Worm (Caenorhabditis elegans): Measurements from ENCODE around the gene W03G11.4.

Gene W03G11.4

ce11 chrX:12093043-12093442 is at the start of gene W03G11.4:
TSS of gene W03G11.4 (minus strand) at chrX:12093143.
- TF ChIP-seq che-1 (tag; optimal IDR thresholded peaks at IDR 0.05): no peak
- TF ChIP-seq syd-9 (tag; optimal IDR thresholded peaks at IDR 0.05): no peak
- TF ChIP-seq fkh-10 (GFP tag; optimal IDR thresholded peaks at IDR 0.05): no peak
- no peak for TF ChIP-seq ttx-3 (tag; optimal IDR thresholded peaks at IDR 0.05)
- TF ChIP-seq ceh-45 (GFP tag; IDR thresholded peaks at IDR 0.05): no peak
- TF ChIP-seq ceh-6 (GFP tag; optimal IDR thresholded peaks at IDR 0.05): no peak
- TF ChIP-seq ceh-19 (GFP tag; optimal IDR thresholded peaks at IDR 0.05): no peak
- no peak for TF ChIP-seq elt-2 (tag; optimal IDR thresholded peaks at IDR 0.05)
- TF ChIP-seq mec-3 (tag; optimal IDR thresholded peaks at IDR 0.05; ENCODE audit: borderline replicate concordance): no peak
- no peak for TF ChIP-seq sox-4 (tag; optimal IDR thresholded peaks at IDR 0.05)
- TF ChIP-seq ceh-22 (tag; optimal IDR thresholded peaks at IDR 0.05): no peak
- no peak for TF ChIP-seq ama-1 (optimal IDR thresholded peaks at IDR 0.05)
- no peak for TF ChIP-seq sdc-2 (tag; optimal IDR thresholded peaks at IDR 0.05)
- TF ChIP-seq unc-42 (tag; optimal IDR thresholded peaks at IDR 0.05): no peak
- TF ChIP-seq rnt-1 (tag; optimal IDR thresholded peaks at IDR 0.05): no peak
- TF ChIP-seq ets-4 (tag; optimal IDR thresholded peaks at IDR 0.05): no peak
- no peak for TF ChIP-seq zip-5 (tag; optimal IDR thresholded peaks at IDR 0.05)
- no peak for TF ChIP-seq lim-6 (tag; optimal IDR thresholded peaks at IDR 0.05)
- no peak for TF ChIP-seq ceh-48 (tag; optimal IDR thresholded peaks at IDR 0.05)
- no peak for TF ChIP-seq fax-1 (tag; optimal IDR thresholded peaks at IDR 0.05)

DNA sequence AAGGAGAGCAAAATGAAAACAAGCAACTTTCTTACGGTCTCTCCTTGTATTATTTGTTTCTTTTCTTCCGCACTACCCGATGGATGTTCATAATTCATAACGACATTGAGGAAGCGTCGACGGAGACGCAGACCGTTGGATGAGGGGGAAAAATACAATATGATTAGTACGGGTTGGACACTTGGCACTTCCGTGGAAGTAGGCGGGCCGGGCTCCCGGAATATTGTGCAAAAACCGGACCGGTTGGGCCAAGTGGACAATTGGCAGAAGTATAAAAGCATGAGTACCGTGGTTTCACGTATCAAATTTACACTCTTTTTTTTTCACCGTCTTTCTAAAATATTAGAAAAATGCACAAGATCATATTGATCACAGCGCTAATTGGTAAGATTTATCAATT is 49.6 kb upstream of the W03G11.4 start, which contains the start of gene M153.3:
Gene M153.3, plus strand, starts transcription at position 301 of the 400 bp plus-strand sequence.
- TF ChIP-seq madf-2 (tag; optimal IDR thresholded peaks at IDR 0.05) (no peak), pag-3 (tag; optimal IDR thresholded peaks at IDR 0.05; ENCODE audit: borderline replicate concordance) (no peak), hlh-8 (tag; optimal IDR thresholded peaks at IDR 0.05) (no peak), mec-3 (tag; optimal IDR thresholded peaks at IDR 0.05; ENCODE audit: borderline replicate concordance) (no peak), C08G9.2 (tag; optimal IDR thresholded peaks at IDR 0.05) (no peak), ets-4 (tag; optimal IDR thresholded peaks at IDR 0.05) (peak; percentile 36)

DNA sequence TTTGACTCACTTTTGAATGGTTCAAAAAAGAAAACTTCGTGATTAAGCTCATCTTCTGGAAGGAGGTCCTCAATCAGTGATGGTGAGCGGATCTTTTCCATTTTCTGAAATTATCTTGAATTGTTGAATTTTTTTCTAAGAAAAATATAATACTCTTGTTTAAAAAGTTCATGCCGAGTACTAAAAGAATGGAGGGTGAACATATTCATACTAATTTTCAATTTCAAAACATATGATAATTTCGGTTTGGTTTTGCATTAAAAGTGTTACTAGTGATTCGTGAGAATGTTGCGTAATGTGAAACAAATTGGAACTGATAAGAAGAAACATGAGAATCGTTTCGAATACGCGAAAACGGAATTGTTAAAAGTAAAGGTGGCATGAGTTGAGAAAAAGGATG is 48.1 kb upstream of the W03G11.4 start, which contains the start of gene lyst-1:
Gene lyst-1, minus strand, starts transcription at position 101 of the 400 bp plus-strand sequence.
- no peak for TF ChIP-seq C08G9.2 (tag; optimal IDR thresholded peaks at IDR 0.05)
- no peak for TF ChIP-seq npax-4 (tag; optimal IDR thresholded peaks at IDR 0.05)
- TF ChIP-seq dmd-4 (tag; optimal IDR thresholded peaks at IDR 0.05; ENCODE audit: borderline replicate concordance): no peak
- TF ChIP-seq T23F11.4 (GFP tag; optimal IDR thresholded peaks at IDR 0.05): no peak

- TF ChIP-seq ceh-18 (tag; optimal IDR thresholded peaks at IDR 0.05) (no peak), pha-4 (tag; optimal IDR thresholded peaks at IDR 0.05) (no peak), unc-86 (tag; optimal IDR thresholded peaks at IDR 0.05) (no peak), ets-4 (tag; optimal IDR thresholded peaks at IDR 0.05) (no peak), npax-4 (tag; optimal IDR thresholded peaks at IDR 0.05) (no peak), ceh-30 (tag; optimal IDR thresholded peaks at IDR 0.05) (no peak), dmd-4 (tag; optimal IDR thresholded peaks at IDR 0.05; ENCODE audit: borderline replicate concordance) (no peak), unc-3 (GFP tag; conservative IDR thresholded peaks at IDR 0.05) (no peak), unc-3 (tag; optimal IDR thresholded peaks at IDR 0.05) (no peak)
Measured at ce11 chrX:12125308-12125707, 32.4 kb upstream of the W03G11.4 start, which contains the start of gene lgc-18. TSS of gene lgc-18 (plus strand) at chrX:12125608.

DNA sequence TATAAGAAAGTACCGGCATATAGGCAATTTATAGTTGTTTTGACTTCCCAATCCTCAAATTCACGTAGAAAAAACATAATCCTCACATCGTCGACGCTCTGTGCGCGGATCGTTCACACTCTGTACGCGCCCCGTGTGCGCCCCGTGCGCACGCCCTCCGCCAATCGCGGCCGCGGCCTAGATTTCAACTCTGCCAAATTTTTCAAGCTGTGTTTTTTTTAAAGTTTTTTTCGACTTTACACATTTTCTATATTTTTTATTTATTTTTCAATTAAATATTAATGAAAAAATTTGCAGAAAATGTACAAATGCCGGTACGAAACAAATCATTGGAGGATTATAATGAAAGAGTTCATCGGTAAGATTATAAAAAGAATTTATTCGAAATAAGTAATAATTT is 30.2 kb upstream of the W03G11.4 start, which contains the start of gene T01H10.11:
Gene T01H10.11, plus strand, starts transcription at position 301 of the 400 bp plus-strand sequence.
- TF ChIP-seq zip-5 (tag; optimal IDR thresholded peaks at IDR 0.05): no peak
- TF ChIP-seq gmeb-2 (tag; optimal IDR thresholded peaks at IDR 0.05): no peak
- no peak for TF ChIP-seq pat-9 (tag; optimal IDR thresholded peaks at IDR 0.05)
- TF ChIP-seq unc-55 (GFP tag; optimal IDR thresholded peaks at IDR 0.05): no peak
- TF ChIP-seq hlh-6 (tag; optimal IDR thresholded peaks at IDR 0.05): no peak
- TF ChIP-seq ceh-34 (tag; optimal IDR thresholded peaks at IDR 0.05): no peak
- no peak for TF ChIP-seq ama-1 (optimal IDR thresholded peaks at IDR 0.05)

Data from whole organism, late embryonic.